Fruit fly (Drosophila melanogaster) whole organism: ENCODE measurements around the gene CG17687.

Source experiments
- EcR ChIP-seq, 2 experiments: fragments of >200 bp; optimal IDR thresholded peaks; 2 replicates each; lab custom pipeline; 2017; ENCODE audit warnings: missing biosample characterization in 2 of 2, missing genetic modification characterization in 2 of 2, missing genetic modification reagents in 2 of 2
- pan ChIP-seq: fragments of >200 bp; optimal IDR thresholded peaks from 2 replicates; lab custom pipeline; 2017
- psq ChIP-seq: fragments of >200 bp; optimal IDR thresholded peaks from 2 replicates; lab custom pipeline; 2017
- usp ChIP-seq: fragments of >200 bp; optimal IDR thresholded peaks from 2 replicates; lab custom pipeline; 2017; ENCODE audit warnings: missing biosample characterization, missing genetic modification characterization, mixed read lengths

- TF ChIP-seq pan (lab: Kevin White, UChicago): no peak
- no peak for TF ChIP-seq psq (lab: Kevin White, UChicago)
- TF ChIP-seq usp: no peak
- no peak for TF ChIP-seq EcR (GFP tag; optimal IDR thresholded peaks at IDR 0.05; lab: Kevin White, UChicago)
Measured at dm6 chr3L:13301787-13302186, 47.0 kb upstream of the CG17687 start.
